Worm (Caenorhabditis elegans): ENCODE measurements around the gene col-105.

ce11 chrIV:1377699-1378098 lies 18.7 kb upstream of the col-105 start:
- TF ChIP-seq zip-8 (tag; optimal IDR thresholded peaks at IDR 0.05) (no peak), mab-5 (tag; optimal IDR thresholded peaks at IDR 0.05) (no peak), nhr-12 (tag; optimal IDR thresholded peaks at IDR 0.05) (no peak), nhr-28 (tag; optimal IDR thresholded peaks at IDR 0.05) (no peak), elt-3 (tag; optimal IDR thresholded peaks at IDR 0.05) (no peak), blmp-1 (tag; optimal IDR thresholded peaks at IDR 0.05) (no peak), elt-1 (tag; optimal IDR thresholded peaks at IDR 0.05; ENCODE audit: borderline replicate concordance, insufficient read depth) (no peak), tbx-8 (GFP tag; optimal IDR thresholded peaks at IDR 0.05) (no peak), ceh-39 (tag; optimal IDR thresholded peaks at IDR 0.05) (no peak), lin-13 (tag; optimal IDR thresholded peaks at IDR 0.05) (no peak), unc-62 (GFP tag; optimal IDR thresholded peaks at IDR 0.05) (no peak), mep-1 (tag; optimal IDR thresholded peaks at IDR 0.05) (no peak), snpc-4 (tag; optimal IDR thresholded peaks at IDR 0.05) (no peak), unc-39 (tag; optimal IDR thresholded peaks at IDR 0.05) (no peak)

All from whole organism, mixed stage, embryonic.